Fruit fly (Drosophila melanogaster): ENCODE data around the gene TORIP.

Gene TORIP

dm6 chr3L:19815472-19816150, 10.7 kb upstream of the TORIP start, which contains the start of gene cyc (continued):
- TF ChIP-seq pzg (GFP tag; optimal IDR thresholded peaks at IDR 0.05) (peak; percentile 65), Bdp1 (GFP tag; optimal IDR thresholded peaks at IDR 0.05) (no peak), wek (GFP tag; optimal IDR thresholded peaks at IDR 0.05) (no peak), dysf (GFP tag; IDR thresholded peaks at IDR 0.05) (0 out of 3 replicates have a peak, but pooled peaks have one; percentile 14), CG34224 (GFP tag; IDR thresholded peaks at IDR 0.05; ENCODE audit: partially characterized antibody) (no peak), Med (GFP tag) (peak; percentile 77), Spps (tag; optimal IDR thresholded peaks at IDR 0.05) (no peak), fru (optimal IDR thresholded peaks at IDR 0.05) (no peak), Deaf1 (tag; optimal IDR thresholded peaks at IDR 0.05) (peak; percentile 84), CG32767 (GFP tag; IDR thresholded peaks at IDR 0.05) (no peak), pros (GFP tag; optimal IDR thresholded peaks at IDR 0.05) (no peak), MESR4 (GFP tag; optimal IDR thresholded peaks at IDR 0.05) (no peak), C15 (GFP tag; IDR thresholded peaks at IDR 0.05) (no peak), Hr39 (optimal IDR thresholded peaks at IDR 0.05) (no peak), MBD-R2 (GFP tag; IDR thresholded peaks at IDR 0.05) (peak; percentile 29; the same call in 1 of the 2 replicates), CG31365 (tag; optimal IDR thresholded peaks at IDR 0.05) (no peak), Opbp (GFP tag; IDR thresholded peaks at IDR 0.05; ENCODE audit: partially characterized antibody) (no peak), dimm (GFP tag; IDR thresholded peaks at IDR 0.05) (no peak), ssp (GFP tag; IDR thresholded peaks at IDR 0.05) (0 out of 2 replicates have a peak, but pooled peaks have one; percentile 26), NC2β (GFP tag; optimal IDR thresholded peaks at IDR 0.05) (no peak), Vsx1 (GFP tag; optimal IDR thresholded peaks at IDR 0.05) (no peak), CG31224 (GFP tag; IDR thresholded peaks at IDR 0.05) (no peak), lbe (GFP tag; optimal IDR thresholded peaks at IDR 0.05) (peak; percentile 22), ewg (GFP tag; optimal IDR thresholded peaks at IDR 0.05) (no peak), Meics (GFP tag; optimal IDR thresholded peaks at IDR 0.05) (no peak), gro (GFP tag; optimal IDR thresholded peaks at IDR 0.05) (peak; percentile 3), Myb (GFP tag; optimal IDR thresholded peaks at IDR 0.05) (peak; percentile 29), CG12659 (GFP tag; optimal IDR thresholded peaks at IDR 0.05) (peak; percentile 36), CG3726 (GFP tag; IDR thresholded peaks at IDR 0.05) (no peak), Hmx (GFP tag; optimal IDR thresholded peaks at IDR 0.05) (no peak), slbo (GFP tag; IDR thresholded peaks at IDR 0.05) (peak; percentile 22; the same call in 1 of the 2 replicates), CG8388 (GFP tag; optimal IDR thresholded peaks at IDR 0.05) (no peak), HmgZ (tag; optimal IDR thresholded peaks at IDR 0.05) (no peak)

- peak; percentile 65; the same call in 2 of the 3 replicates for TF ChIP-seq sr (GFP tag; IDR thresholded peaks at IDR 0.05)
- no peak for TF ChIP-seq unc-4 (GFP tag; IDR thresholded peaks at IDR 0.05; ENCODE audit: partially characterized antibody)
- no peak for TF ChIP-seq CrebB (tag; optimal IDR thresholded peaks at IDR 0.05)
- no peak for TF ChIP-seq CG2129 (GFP tag; IDR thresholded peaks at IDR 0.05; ENCODE audit: partially characterized antibody)
- TF ChIP-seq sob (GFP tag; IDR thresholded peaks at IDR 0.05), result peak; percentile 54; the same call in 1 of the 2 replicates
- no peak for TF ChIP-seq Ravus (GFP tag; IDR thresholded peaks at IDR 0.05)
- TF ChIP-seq Ets97D (GFP tag; optimal IDR thresholded peaks at IDR 0.05), result no peak
- no peak for TF ChIP-seq CG2199 (GFP tag; IDR thresholded peaks at IDR 0.05)
- TF ChIP-seq Hmx (GFP tag; optimal IDR thresholded peaks at IDR 0.05), result no peak
- TF ChIP-seq Dip3 (GFP tag; optimal IDR thresholded peaks at IDR 0.05), result no peak
- no peak for TF ChIP-seq CG17829 (tag; optimal IDR thresholded peaks at IDR 0.05)
- TF ChIP-seq CG8388 (GFP tag; optimal IDR thresholded peaks at IDR 0.05), result no peak
- TF ChIP-seq chif (GFP tag; optimal IDR thresholded peaks at IDR 0.05), result no peak
- TF ChIP-seq HHEX (GFP tag; optimal IDR thresholded peaks at IDR 0.05), result peak; percentile 30
- no peak for TF ChIP-seq CG11504 (tag; optimal IDR thresholded peaks at IDR 0.05)
- TF ChIP-seq CG2116 (GFP tag; optimal IDR thresholded peaks at IDR 0.05), result no peak
- TF ChIP-seq cwo (GFP tag; optimal IDR thresholded peaks at IDR 0.05), result peak; percentile 74
- no peak for TF ChIP-seq h (optimal IDR thresholded peaks at IDR 0.05)
- no peak for TF ChIP-seq Xbp1 (GFP tag; optimal IDR thresholded peaks at IDR 0.05)
Observed at dm6 chr3L:19813075-19813903, 8.4 kb upstream of the TORIP start, which contains the start of gene Cyp305a1. Gene Cyp305a1 (minus strand): TSS chr3L:19813339.
